Worm (Caenorhabditis elegans) whole organism, young adult: ENCODE measurements around the gene Y16B4A.2.

Source experiments
- B0336.3 ChIP-seq: fragments of 200-800 bp; sonication (Bioruptor generic); IDR thresholded peaks from 2 replicates; pipeline ENCODE4 v1.3.6; 2022; ENCODE audit warnings: missing genetic modification characterization, missing compliant biosample characterization
- C06A6.2 ChIP-seq: fragments of 200-800 bp; sonication (Bioruptor generic); conservative IDR thresholded peaks from 2 replicates; pipeline ENCODE4 v1.3.6; 2022; ENCODE audit warnings: missing genetic modification characterization, missing compliant biosample characterization
- F10E7.11 ChIP-seq: sonication (generic microtip); optimal IDR thresholded peaks from 2 replicates; lab custom pipeline; 2017; ENCODE audit warnings: mild to moderate bottlenecking, missing genetic modification characterization, moderate library complexity, missing compliant biosample characterization
- F23B12.7 ChIP-seq: sonication (generic microtip); optimal IDR thresholded peaks from 2 replicates; lab custom pipeline; 2017; ENCODE audit warnings: missing genetic modification characterization, mild to moderate bottlenecking, missing compliant biosample characterization, antibody characterized with exemption, moderate library complexity; ENCODE audit not compliant: insufficient read depth
- F49E8.2 ChIP-seq: sonication (generic microtip); optimal IDR thresholded peaks from 3 replicates; lab custom pipeline; 2017; ENCODE audit warnings: missing genetic modification characterization, mild to moderate bottlenecking, missing compliant biosample characterization, antibody characterized with exemption, moderate library complexity; ENCODE audit not compliant: insufficient read depth
- F55B11.4 ChIP-seq: sonication (generic microtip); optimal IDR thresholded peaks from 2 replicates; lab custom pipeline; 2016; ENCODE audit warnings: missing compliant biosample characterization, missing genetic modification characterization, borderline replicate concordance; ENCODE audit not compliant: insufficient read depth
- K12H6.12 ChIP-seq: fragments of 200-800 bp; sonication (Bioruptor generic); optimal IDR thresholded peaks from 2 replicates; lab custom pipeline; 2018; ENCODE audit warnings: mild to moderate bottlenecking, missing genetic modification characterization, missing compliant biosample characterization
- Y53F4B.3 ChIP-seq: fragments of 200-800 bp; sonication (Bioruptor generic); IDR thresholded peaks from 2 replicates; pipeline ENCODE4 v1.3.6; 2022; ENCODE audit warnings: missing genetic modification reagents, missing genetic modification characterization, missing compliant biosample characterization
- Y56A3A.18 ChIP-seq: fragments of 200-800 bp; sonication (Bioruptor generic); IDR thresholded peaks from 2 replicates; pipeline ENCODE4 v1.3.6; 2022; ENCODE audit warnings: missing genetic modification reagents, missing genetic modification characterization, missing compliant biosample characterization
- ZK185.1 ChIP-seq: sonication (generic microtip); optimal IDR thresholded peaks from 2 replicates; lab custom pipeline; 2016; ENCODE audit warnings: mild to moderate bottlenecking, missing genetic modification characterization, missing compliant biosample characterization; ENCODE audit not compliant: poor library complexity, severe bottlenecking
- aptf-3 ChIP-seq: fragments of 200-800 bp; sonication (Bioruptor generic); IDR thresholded peaks from 2 replicates; pipeline ENCODE4 v1.3.6; 2022; ENCODE audit warnings: missing genetic modification characterization, missing compliant biosample characterization
- atf-7 ChIP-seq: sonication (generic microtip); optimal IDR thresholded peaks from 2 replicates; lab custom pipeline; 2017; ENCODE audit warnings: mild to moderate bottlenecking, missing genetic modification characterization, missing compliant biosample characterization
- athp-1 ChIP-seq: sonication (generic microtip); optimal IDR thresholded peaks from 2 replicates; lab custom pipeline; 2017; ENCODE audit warnings: mild to moderate bottlenecking, missing genetic modification characterization, missing compliant biosample characterization
- attf-5 ChIP-seq: fragments of 200-800 bp; sonication (Bioruptor generic); optimal IDR thresholded peaks from 2 replicates; lab custom pipeline; 2018; ENCODE audit warnings: mild to moderate bottlenecking, missing genetic modification characterization, missing compliant biosample characterization
- cebp-1 ChIP-seq, 2 experiments: fragments of 200-800 bp in 1 of 2; sonication (Bioruptor generic) in 1 of 2; sonication (generic microtip) in 1 of 2; IDR thresholded peaks in 1 of 2; optimal IDR thresholded peaks in 1 of 2; 2 replicates each; pipeline versions ENCODE4 v1.3.6 to Lab custom; 2017 to 2022; ENCODE audit warnings: missing compliant biosample characterization in 2 of 2, missing genetic modification characterization in 2 of 2, mild to moderate bottlenecking in 1 of 2, missing genetic modification reagents in 1 of 2, moderate library complexity in 1 of 2
- ceh-27 ChIP-seq: fragments of 200-800 bp; sonication (Bioruptor generic); optimal IDR thresholded peaks from 2 replicates; lab custom pipeline; 2018; ENCODE audit warnings: mild to moderate bottlenecking, missing genetic modification characterization, moderate library complexity, missing compliant biosample characterization
- chd-7 ChIP-seq: sonication (generic microtip); optimal IDR thresholded peaks from 2 replicates; lab custom pipeline; 2016; ENCODE audit warnings: mild to moderate bottlenecking, missing genetic modification characterization, moderate library complexity, missing compliant biosample characterization
- dox-1 ChIP-seq: fragments of 200-800 bp; sonication (Bioruptor generic); IDR thresholded peaks from 2 replicates; pipeline ENCODE4 v1.3.6; 2022; ENCODE audit warnings: missing genetic modification reagents, missing genetic modification characterization, missing compliant biosample characterization
- dpl-1 ChIP-seq: fragments of 150-350 bp; optimal IDR thresholded peaks from 2 replicates; lab custom pipeline; 2014; ENCODE audit warnings: missing biosample characterization, missing genetic modification reagents, missing genetic modification characterization
- efl-1 ChIP-seq: fragments of 150-350 bp; optimal IDR thresholded peaks from 2 replicates; lab custom pipeline; 2014; ENCODE audit warnings: missing biosample characterization, missing genetic modification reagents, missing genetic modification characterization
- gei-17 ChIP-seq: fragments of 200-800 bp; sonication (Bioruptor generic); optimal IDR thresholded peaks from 2 replicates; lab custom pipeline; 2018; ENCODE audit warnings: mild to moderate bottlenecking, missing genetic modification characterization, missing compliant biosample characterization
- him-1 ChIP-seq: sonication (generic microtip); optimal IDR thresholded peaks from 2 replicates; lab custom pipeline; 2016; ENCODE audit warnings: missing genotype, missing genetic modification reagents, missing genetic modification characterization, missing compliant biosample characterization
- hlh-12 ChIP-seq: sonication (generic microtip); optimal IDR thresholded peaks from 2 replicates; lab custom pipeline; 2016; ENCODE audit warnings: missing genetic modification characterization, missing compliant biosample characterization
- hmg-1.2 ChIP-seq: fragments of 200-800 bp; sonication (Bioruptor generic); IDR thresholded peaks from 2 replicates; pipeline ENCODE4 v1.3.6; 2022; ENCODE audit warnings: missing genetic modification reagents, missing genetic modification characterization, missing compliant biosample characterization
- let-526 ChIP-seq: fragments of 200-800 bp; sonication (Bioruptor generic); IDR thresholded peaks from 2 replicates; pipeline ENCODE4 v1.3.6; 2022; ENCODE audit warnings: missing genetic modification reagents, missing genetic modification characterization, missing compliant biosample characterization
- let-607 ChIP-seq, 2 experiments: fragments of 200-800 bp in 1 of 2; sonication (Bioruptor generic) in 1 of 2; sonication (generic microtip) in 1 of 2; optimal IDR thresholded peaks; 2 replicates each; lab custom pipeline; 2016 to 2018; ENCODE audit warnings: mild to moderate bottlenecking in 2 of 2, missing compliant biosample characterization in 2 of 2, missing genetic modification characterization in 2 of 2, moderate library complexity in 2 of 2, missing genotype in 1 of 2
- lin-35 ChIP-seq, 3 experiments: fragments of 150-350 bp in 2 of 3; sonication (generic microtip) in 1 of 3; optimal IDR thresholded peaks; 2 replicates each; lab custom pipeline; 2014 to 2018; ENCODE audit warnings: missing biosample characterization in 3 of 3, missing genetic modification characterization in 3 of 3, missing genetic modification reagents in 3 of 3
- lsl-1 ChIP-seq: fragments of 200-800 bp; sonication (Bioruptor generic); optimal IDR thresholded peaks from 2 replicates; lab custom pipeline; 2018; ENCODE audit warnings: mild to moderate bottlenecking, missing genetic modification characterization, moderate library complexity, missing compliant biosample characterization
- madf-10 ChIP-seq: sonication (generic microtip); optimal IDR thresholded peaks from 2 replicates; lab custom pipeline; 2016; ENCODE audit warnings: mild to moderate bottlenecking, missing genetic modification characterization, missing compliant biosample characterization
- mcd-1 ChIP-seq: fragments of 200-800 bp; sonication (Bioruptor generic); IDR thresholded peaks from 2 replicates; pipeline ENCODE4 v1.3.6; 2022; ENCODE audit warnings: missing genetic modification reagents, missing genetic modification characterization, missing compliant biosample characterization
- mel-28 ChIP-seq: sonication (generic microtip); optimal IDR thresholded peaks from 2 replicates; lab custom pipeline; 2016; ENCODE audit warnings: borderline replicate concordance, mild to moderate bottlenecking, missing genetic modification characterization, missing compliant biosample characterization
- nfya-2 ChIP-seq: fragments of 200-800 bp; sonication (Bioruptor generic); IDR thresholded peaks from 2 replicates; pipeline ENCODE4 v1.3.6; 2022; ENCODE audit warnings: missing genetic modification reagents, missing genetic modification characterization, missing compliant biosample characterization
- repo-1 ChIP-seq: sonication (generic microtip); optimal IDR thresholded peaks from 2 replicates; lab custom pipeline; 2017; ENCODE audit warnings: mild to moderate bottlenecking, missing genetic modification characterization, missing compliant biosample characterization
- rpc-1 ChIP-seq, 2 experiments: fragments of 150-350 bp in 1 of 2; sonication (generic microtip) in 1 of 2; optimal IDR thresholded peaks; 2 replicates each; lab custom pipeline; 2014 to 2018; ENCODE audit warnings: missing biosample characterization in 1 of 2, missing genetic modification characterization in 1 of 2, missing genetic modification reagents in 1 of 2, missing genotype in 1 of 2
- snpc-1.1 ChIP-seq: sonication (generic microtip); optimal IDR thresholded peaks from 2 replicates; lab custom pipeline; 2017; ENCODE audit warnings: missing genetic modification characterization, mild to moderate bottlenecking, missing compliant biosample characterization, antibody characterized with exemption, moderate library complexity, missing genotype, missing genetic modification reagents; ENCODE audit not compliant: insufficient read depth
- snpc-4 ChIP-seq, 5 experiments: fragments of 150-350 bp in 1 of 5; sonication (generic microtip) in 4 of 5; optimal IDR thresholded peaks; 2 replicates each; lab custom pipeline; 2014 to 2018; ENCODE audit warnings: missing genetic modification characterization in 5 of 5, missing biosample characterization in 3 of 5, antibody characterized with exemption in 2 of 5, mild to moderate bottlenecking in 2 of 5, missing compliant biosample characterization in 2 of 5, missing genotype in 2 of 5, moderate library complexity in 2 of 5, missing genetic modification reagents in 1 of 5
- tbp1 ChIP-seq: fragments of 200-800 bp; sonication (Bioruptor generic); optimal IDR thresholded peaks from 2 replicates; lab custom pipeline; 2018; ENCODE audit warnings: mild to moderate bottlenecking, missing genetic modification characterization, missing compliant biosample characterization
- tbx-9 ChIP-seq: sonication (generic microtip); optimal IDR thresholded peaks from 2 replicates; lab custom pipeline; 2016; ENCODE audit warnings: borderline replicate concordance, missing genetic modification characterization, inconsistent platforms, missing compliant biosample characterization
- unc-62 ChIP-seq: fragments of 150-350 bp; optimal IDR thresholded peaks from 2 replicates; lab custom pipeline; 2014; ENCODE audit warnings: missing biosample characterization, missing genetic modification reagents, missing genetic modification characterization
- zfh-2 ChIP-seq: fragments of 200-800 bp; sonication (Bioruptor generic); conservative IDR thresholded peaks from 2 replicates; pipeline ENCODE4 v1.3.6; 2022; ENCODE audit warnings: missing genetic modification reagents, missing genetic modification characterization, missing compliant biosample characterization
- zim-3 ChIP-seq: sonication (generic microtip); optimal IDR thresholded peaks from 2 replicates; lab custom pipeline; 2017; ENCODE audit warnings: mild to moderate bottlenecking, missing genetic modification characterization, moderate library complexity, missing compliant biosample characterization
- ztf-18 ChIP-seq: sonication (generic microtip); optimal IDR thresholded peaks from 2 replicates; lab custom pipeline; 2016; ENCODE audit warnings: missing genotype, mild to moderate bottlenecking, missing genetic modification characterization, missing compliant biosample characterization
- ztf-25 ChIP-seq: fragments of 200-800 bp; sonication (Bioruptor generic); IDR thresholded peaks from 2 replicates; pipeline ENCODE4 v1.3.6; 2022; ENCODE audit warnings: missing genetic modification reagents, missing genetic modification characterization, missing compliant biosample characterization

The Y16B4A.2 gene

DNA sequence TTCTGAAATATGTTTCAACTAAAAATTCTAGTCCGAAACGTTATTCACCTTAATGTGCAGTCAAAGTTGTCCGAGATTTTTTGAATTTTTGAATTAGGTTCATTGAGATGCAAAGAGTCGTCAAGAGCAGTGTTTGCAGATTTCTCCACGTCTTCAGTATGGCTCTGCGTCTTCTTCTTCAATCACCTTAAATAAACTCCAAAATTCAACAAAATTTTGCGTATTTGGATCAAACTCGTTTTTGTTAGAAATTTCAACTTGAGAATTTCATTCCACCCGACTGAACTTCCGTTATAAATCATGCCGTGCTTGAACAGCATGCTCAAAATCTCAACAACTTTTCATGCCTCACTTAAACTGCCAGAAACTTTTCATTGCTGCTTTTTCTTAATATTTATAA is 40.4 kb upstream of the Y16B4A.2 start, which contains the start of gene T04C10.3:
T04C10.3 (plus strand) TSS at position 301 of the 400 bp plus-strand sequence.
- TF ChIP-seq mcd-1 (GFP tag; lab: Robert Waterston, UW) = no peak
- no peak for TF ChIP-seq rpc-1 (optimal IDR thresholded peaks at IDR 0.05; lab: Kevin White, UChicago)
- TF ChIP-seq rpc-1 (tag; optimal IDR thresholded peaks at IDR 0.05; lab: Kevin White, UChicago) = no peak
- no peak for TF ChIP-seq Y56A3A.18
- TF ChIP-seq zfh-2 (GFP tag; lab: Robert Waterston, UW) = no peak
- no peak for TF ChIP-seq let-526 (GFP tag; lab: Robert Waterston, UW)

ce11 chrX:14810718-14811117 is 39.1 kb upstream of the Y16B4A.2 start, which contains the start of gene atf-4:
Gene atf-4, minus strand, starts transcription at chrX:14810810.
- TF ChIP-seq rpc-1 (optimal IDR thresholded peaks at IDR 0.05; lab: Kevin White, UChicago) (no peak), rpc-1 (tag; optimal IDR thresholded peaks at IDR 0.05; lab: Kevin White, UChicago) (no peak), him-1 (no peak), tbp1 (peak; percentile 20), attf-5 (peak; percentile 46), K12H6.12 (no peak), ZK185.1 (tag; lab: Kevin White, UChicago) (peak; percentile 34), lin-35 (GFP tag; optimal IDR thresholded peaks at IDR 0.05; lab: Kevin White, UChicago) (peak in 1 of 3 experiments; percentile 54), ceh-27 (GFP tag; lab: Kevin White, UChicago) (peak; percentile 12), dox-1 (GFP tag; lab: Robert Waterston, UW) (peak; percentile 34; the same call in 1 of the 2 replicates), mel-28 (no peak), zim-3 (no peak), aptf-3 (GFP tag; lab: Robert Waterston, UW) (no peak), hlh-12 (tag; lab: Kevin White, UChicago) (no peak), atf-7 (tag; lab: Kevin White, UChicago) (peak; percentile 59), tbx-9 (no peak), zfh-2 (GFP tag; lab: Robert Waterston, UW) (0 out of 2 replicates have a peak, but pooled peaks have one; percentile 7), F10E7.11 (tag; lab: Kevin White, UChicago) (no peak), Y53F4B.3 (GFP tag; lab: Robert Waterston, UW) (no peak), F55B11.4 (tag; lab: Kevin White, UChicago) (no peak), C06A6.2 (GFP tag; lab: Robert Waterston, UW) (peak; percentile 29; the same call in 1 of the 2 replicates), efl-1 (GFP tag; lab: Kevin White, UChicago) (no peak), F23B12.7 (tag; lab: Kevin White, UChicago) (peak; percentile 47), B0336.3 (GFP tag; lab: Robert Waterston, UW) (peak; percentile 28; the same call in 1 of the 2 replicates), snpc-1.1 (tag; lab: Kevin White, UChicago) (no peak), dpl-1 (GFP tag; lab: Kevin White, UChicago) (no peak), hmg-1.2 (GFP tag; lab: Robert Waterston, UW) (peak; percentile 50; the same call in 1 of the 2 replicates), chd-7 (tag; lab: Kevin White, UChicago) (no peak), snpc-4 (GFP tag; optimal IDR thresholded peaks at IDR 0.05; lab: Kevin White, UChicago) (no peak), snpc-4 (tag; optimal IDR thresholded peaks at IDR 0.05; lab: Kevin White, UChicago) (peak in 2 of 4 experiments; percentile 28 to 30), ztf-18 (tag; lab: Kevin White, UChicago) (no peak), cebp-1 (GFP tag; IDR thresholded peaks at IDR 0.05; lab: Robert Waterston, UW) (peak; percentile 40; the same call in 1 of the 2 replicates), cebp-1 (tag; optimal IDR thresholded peaks at IDR 0.05; lab: Kevin White, UChicago) (peak; percentile 86), unc-62 (no peak), let-607 (tag; optimal IDR thresholded peaks at IDR 0.05; lab: Kevin White, UChicago) (peak in 1 of 2 experiments; percentile 54), repo-1 (tag; lab: Kevin White, UChicago) (peak; percentile 46), athp-1 (tag; lab: Kevin White, UChicago) (no peak), nfya-2 (GFP tag; lab: Robert Waterston, UW) (no peak), madf-10 (peak; percentile 4), ztf-25 (GFP tag; lab: Robert Waterston, UW) (no peak), gei-17 (GFP tag; lab: Kevin White, UChicago) (peak; percentile 26), mcd-1 (GFP tag; lab: Robert Waterston, UW) (peak; percentile 30; the same call in 1 of the 2 replicates), F49E8.2 (no peak), lsl-1 (no peak)
